Worm (Caenorhabditis elegans) whole organism, young adult: ENCODE data around the gene rilp-1.

ENCODE experiments used
- Y95B8A.8 ChIP-seq: fragments of 200-800 bp; sonication (Bioruptor generic); IDR thresholded peaks from 2 replicates; pipeline ENCODE4 v1.3.6; 2022; ENCODE audit warnings: missing genetic modification reagents, missing genetic modification characterization, missing compliant biosample characterization
- bed-2 ChIP-seq: fragments of 200-800 bp; sonication (Bioruptor generic); IDR thresholded peaks from 2 replicates; pipeline ENCODE4 v1.3.6; 2022; ENCODE audit warnings: missing genetic modification reagents, missing genetic modification characterization, missing compliant biosample characterization
- hmg-1.2 ChIP-seq: fragments of 200-800 bp; sonication (Bioruptor generic); IDR thresholded peaks from 2 replicates; pipeline ENCODE4 v1.3.6; 2022; ENCODE audit warnings: missing genetic modification reagents, missing genetic modification characterization, missing compliant biosample characterization
- lin-54 ChIP-seq: fragments of 200-800 bp; sonication (Bioruptor generic); optimal IDR thresholded peaks from 2 replicates; lab custom pipeline; 2018; ENCODE audit warnings: mild to moderate bottlenecking, missing genetic modification characterization, missing compliant biosample characterization
- madf-3 ChIP-seq: fragments of 200-800 bp; sonication (Bioruptor generic); IDR thresholded peaks from 2 replicates; pipeline ENCODE4 v1.3.6; 2022; ENCODE audit warnings: missing genetic modification reagents, missing genetic modification characterization, missing compliant biosample characterization
- nfyb-1 ChIP-seq: fragments of 200-800 bp; sonication (Bioruptor generic); IDR thresholded peaks from 2 replicates; pipeline ENCODE4 v1.3.6; 2022; ENCODE audit warnings: missing genetic modification reagents, missing genetic modification characterization, missing compliant biosample characterization
- pha-4 ChIP-seq: fragments of 150-350 bp; sonication (generic microtip); optimal IDR thresholded peaks from 2 replicates; lab custom pipeline; 2014; ENCODE audit warnings: missing biosample characterization, missing genetic modification reagents, missing genetic modification characterization
- rcor-1 ChIP-seq: fragments of 200-800 bp; sonication (Bioruptor generic); IDR thresholded peaks from 2 replicates; pipeline ENCODE4 v1.3.6; 2022; ENCODE audit warnings: missing genetic modification reagents, missing genetic modification characterization, missing compliant biosample characterization
- snpc-1.3 ChIP-seq: sonication (generic microtip); optimal IDR thresholded peaks from 2 replicates; lab custom pipeline; 2017; ENCODE audit warnings: missing genetic modification characterization, mild to moderate bottlenecking, missing compliant biosample characterization, antibody characterized with exemption, moderate library complexity, missing genotype, missing genetic modification reagents; ENCODE audit not compliant: insufficient read depth
- unc-62 ChIP-seq: fragments of 150-350 bp; optimal IDR thresholded peaks from 2 replicates; lab custom pipeline; 2014; ENCODE audit warnings: missing biosample characterization, missing genetic modification reagents, missing genetic modification characterization

ce11 chrIII:3650266-3650665 lies 14.3 kb downstream of the rilp-1 start:
- TF ChIP-seq nfyb-1 (GFP tag; lab: Robert Waterston, UW) (no peak), pha-4 (tag; lab: Kevin White, UChicago) (no peak), Y95B8A.8 (GFP tag; lab: Robert Waterston, UW) (no peak), rcor-1 (GFP tag; lab: Robert Waterston, UW) (no peak), snpc-1.3 (tag; lab: Kevin White, UChicago) (no peak), hmg-1.2 (GFP tag; lab: Robert Waterston, UW) (no peak), unc-62 (GFP tag; lab: Kevin White, UChicago) (no peak), lin-54 (GFP tag; lab: Kevin White, UChicago) (no peak), madf-3 (GFP tag; lab: Robert Waterston, UW) (no peak), bed-2 (GFP tag; lab: Robert Waterston, UW) (no peak)
